Worm (Caenorhabditis elegans) whole organism, late embryonic: Measurements from ENCODE around the gene col-9.

Experiments
- C08G9.2 ChIP-seq: sonication (generic microtip); optimal IDR thresholded peaks from 2 replicates; lab custom pipeline; 2016; ENCODE audit warnings: mild to moderate bottlenecking, missing genetic modification characterization, moderate library complexity, missing compliant biosample characterization
- F13H6.1 ChIP-seq: sonication (generic microtip); optimal IDR thresholded peaks from 2 replicates; lab custom pipeline; 2016; ENCODE audit warnings: missing genetic modification characterization, missing compliant biosample characterization
- K02D7.2 ChIP-seq: sonication (generic microtip); optimal IDR thresholded peaks from 2 replicates; lab custom pipeline; 2017; ENCODE audit warnings: mild to moderate bottlenecking, missing genetic modification characterization, missing compliant biosample characterization
- K09A11.1 ChIP-seq: sonication (generic microtip); optimal IDR thresholded peaks from 2 replicates; lab custom pipeline; 2017; ENCODE audit warnings: antibody characterized with exemption, mild to moderate bottlenecking, missing genetic modification characterization, missing compliant biosample characterization; ENCODE audit not compliant: insufficient read depth
- T23F11.4 ChIP-seq: fragments of 200-800 bp; sonication (Bioruptor generic); optimal IDR thresholded peaks from 2 replicates; lab custom pipeline; 2018; ENCODE audit warnings: mild to moderate bottlenecking, missing genetic modification characterization, missing compliant biosample characterization
- ahr-1 ChIP-seq: sonication (generic microtip); optimal IDR thresholded peaks from 2 replicates; lab custom pipeline; 2016; ENCODE audit warnings: missing genetic modification characterization, missing compliant biosample characterization
- ceh-14 ChIP-seq: sonication (generic microtip); optimal IDR thresholded peaks from 2 replicates; lab custom pipeline; 2016; ENCODE audit warnings: missing genotype, missing genetic modification characterization, missing compliant biosample characterization
- ceh-2 ChIP-seq: sonication (generic microtip); optimal IDR thresholded peaks from 2 replicates; lab custom pipeline; 2016; ENCODE audit warnings: missing genotype, missing genetic modification characterization, missing compliant biosample characterization
- ceh-22 ChIP-seq: sonication (generic microtip); optimal IDR thresholded peaks from 2 replicates; lab custom pipeline; 2017; ENCODE audit warnings: missing biosample characterization, missing genetic modification characterization
- ceh-24 ChIP-seq: sonication (generic microtip); optimal IDR thresholded peaks from 2 replicates; lab custom pipeline; 2016; ENCODE audit warnings: mild to moderate bottlenecking, missing genetic modification characterization, missing compliant biosample characterization
- ceh-30 ChIP-seq: fragments of 150-350 bp; optimal IDR thresholded peaks from 2 replicates; lab custom pipeline; 2014; ENCODE audit warnings: missing biosample characterization, missing genetic modification characterization
- ceh-31 ChIP-seq: sonication (generic microtip); optimal IDR thresholded peaks from 2 replicates; lab custom pipeline; 2016; ENCODE audit warnings: missing genetic modification characterization, missing compliant biosample characterization
- ceh-34 ChIP-seq: sonication (generic microtip); optimal IDR thresholded peaks from 2 replicates; lab custom pipeline; 2016; ENCODE audit warnings: mild to moderate bottlenecking, missing genetic modification characterization, missing compliant biosample characterization
- ceh-45 ChIP-seq: fragments of 200-800 bp; sonication (Bioruptor generic); IDR thresholded peaks from 2 replicates; pipeline ENCODE4 v1.3.6; 2022; ENCODE audit warnings: missing genetic modification reagents, missing genetic modification characterization, missing compliant biosample characterization
- dmd-4 ChIP-seq: sonication (generic microtip); optimal IDR thresholded peaks from 2 replicates; lab custom pipeline; 2016; ENCODE audit warnings: borderline replicate concordance, missing genetic modification characterization, missing compliant biosample characterization
- elt-4 ChIP-seq: sonication (generic microtip); optimal IDR thresholded peaks from 2 replicates; lab custom pipeline; 2016; ENCODE audit warnings: missing genetic modification characterization, missing compliant biosample characterization
- ets-4 ChIP-seq: sonication (generic microtip); optimal IDR thresholded peaks from 2 replicates; lab custom pipeline; 2016; ENCODE audit warnings: missing genetic modification characterization, missing compliant biosample characterization
- fax-1 ChIP-seq: sonication (generic microtip); optimal IDR thresholded peaks from 2 replicates; lab custom pipeline; 2016; ENCODE audit warnings: missing genotype, missing genetic modification characterization, missing compliant biosample characterization
- gmeb-2 ChIP-seq: sonication (generic microtip); optimal IDR thresholded peaks from 2 replicates; lab custom pipeline; 2016; ENCODE audit warnings: missing genetic modification characterization, inconsistent platforms, missing compliant biosample characterization
- hlh-13 ChIP-seq: fragments of 200-800 bp; sonication (Bioruptor generic); optimal IDR thresholded peaks from 2 replicates; lab custom pipeline; 2018; ENCODE audit warnings: mild to moderate bottlenecking, missing genetic modification characterization, missing compliant biosample characterization
- hlh-15 ChIP-seq: sonication (generic microtip); optimal IDR thresholded peaks from 2 replicates; lab custom pipeline; 2016; ENCODE audit warnings: missing genetic modification characterization, missing compliant biosample characterization
- hlh-30 ChIP-seq: sonication (generic microtip); optimal IDR thresholded peaks from 2 replicates; lab custom pipeline; 2017; ENCODE audit warnings: antibody characterized with exemption, missing genetic modification characterization, missing compliant biosample characterization; ENCODE audit not compliant: insufficient read depth
- hlh-6 ChIP-seq: sonication (generic microtip); optimal IDR thresholded peaks from 2 replicates; lab custom pipeline; 2016; ENCODE audit warnings: missing genotype, missing genetic modification characterization, missing compliant biosample characterization
- hlh-8 ChIP-seq: sonication (generic microtip); optimal IDR thresholded peaks from 2 replicates; lab custom pipeline; 2016; ENCODE audit warnings: missing genotype, missing genetic modification characterization, missing compliant biosample characterization
- madf-2 ChIP-seq: sonication (generic microtip); optimal IDR thresholded peaks from 2 replicates; lab custom pipeline; 2017; ENCODE audit warnings: missing genetic modification characterization, missing compliant biosample characterization
- mec-3 ChIP-seq: sonication (generic microtip); optimal IDR thresholded peaks from 2 replicates; lab custom pipeline; 2016; ENCODE audit warnings: borderline replicate concordance, missing genetic modification characterization, missing compliant biosample characterization
- nfya-1 ChIP-seq: sonication (generic microtip); optimal IDR thresholded peaks from 2 replicates; lab custom pipeline; 2017; ENCODE audit warnings: missing genetic modification characterization, mild to moderate bottlenecking, missing compliant biosample characterization, antibody characterized with exemption, moderate library complexity
- nhr-232 ChIP-seq: sonication (generic microtip); optimal IDR thresholded peaks from 2 replicates; lab custom pipeline; 2016; ENCODE audit warnings: missing genetic modification characterization, missing compliant biosample characterization
- pax-1 ChIP-seq: fragments of 150-350 bp; optimal IDR thresholded peaks from 2 replicates; lab custom pipeline; 2014; ENCODE audit warnings: missing biosample characterization, missing genetic modification characterization
- pha-4 ChIP-seq: fragments of 150-350 bp; optimal IDR thresholded peaks from 2 replicates; lab custom pipeline; 2018; ENCODE audit warnings: missing biosample characterization, missing genetic modification reagents, missing genetic modification characterization
- pqm-1 ChIP-seq: sonication (generic microtip); optimal IDR thresholded peaks from 2 replicates; lab custom pipeline; 2016; ENCODE audit warnings: missing genetic modification characterization, missing compliant biosample characterization
- pros-1 ChIP-seq: fragments of 150-350 bp; optimal IDR thresholded peaks from 2 replicates; lab custom pipeline; 2014; ENCODE audit warnings: missing biosample characterization, missing genetic modification reagents, missing genetic modification characterization
- ref-2 ChIP-seq: sonication (generic microtip); optimal IDR thresholded peaks from 2 replicates; lab custom pipeline; 2016; ENCODE audit warnings: missing genetic modification characterization, missing compliant biosample characterization
- rnt-1 ChIP-seq: sonication (generic microtip); optimal IDR thresholded peaks from 2 replicates; lab custom pipeline; 2016; ENCODE audit warnings: missing genetic modification characterization, missing compliant biosample characterization
- sdc-2 ChIP-seq: sonication (generic microtip); optimal IDR thresholded peaks from 2 replicates; lab custom pipeline; 2016; ENCODE audit warnings: missing genotype, missing genetic modification characterization, missing compliant biosample characterization
- tbx-2 ChIP-seq: sonication (generic microtip); optimal IDR thresholded peaks from 2 replicates; lab custom pipeline; 2016; ENCODE audit warnings: missing genetic modification characterization, missing compliant biosample characterization
- tbx-7 ChIP-seq: sonication (generic microtip); optimal IDR thresholded peaks from 2 replicates; lab custom pipeline; 2016; ENCODE audit warnings: missing genotype, missing genetic modification characterization, missing compliant biosample characterization
- unc-42 ChIP-seq: sonication (generic microtip); optimal IDR thresholded peaks from 2 replicates; lab custom pipeline; 2016; ENCODE audit warnings: missing genotype, missing genetic modification characterization, missing compliant biosample characterization
- unc-55 ChIP-seq: sonication (generic microtip); optimal IDR thresholded peaks from 2 replicates; lab custom pipeline; 2017; ENCODE audit warnings: missing biosample characterization, missing genetic modification reagents, missing genetic modification characterization
- unc-86 ChIP-seq: sonication (generic microtip); optimal IDR thresholded peaks from 2 replicates; lab custom pipeline; 2016; ENCODE audit warnings: missing genetic modification characterization, missing compliant biosample characterization
- zip-5 ChIP-seq: sonication (generic microtip); optimal IDR thresholded peaks from 2 replicates; lab custom pipeline; 2016; ENCODE audit warnings: missing genetic modification characterization, missing compliant biosample characterization
- ztf-16 ChIP-seq: sonication (generic microtip); optimal IDR thresholded peaks from 2 replicates; lab custom pipeline; 2017; ENCODE audit warnings: missing genetic modification characterization, missing compliant biosample characterization

The col-9 gene

DNA sequence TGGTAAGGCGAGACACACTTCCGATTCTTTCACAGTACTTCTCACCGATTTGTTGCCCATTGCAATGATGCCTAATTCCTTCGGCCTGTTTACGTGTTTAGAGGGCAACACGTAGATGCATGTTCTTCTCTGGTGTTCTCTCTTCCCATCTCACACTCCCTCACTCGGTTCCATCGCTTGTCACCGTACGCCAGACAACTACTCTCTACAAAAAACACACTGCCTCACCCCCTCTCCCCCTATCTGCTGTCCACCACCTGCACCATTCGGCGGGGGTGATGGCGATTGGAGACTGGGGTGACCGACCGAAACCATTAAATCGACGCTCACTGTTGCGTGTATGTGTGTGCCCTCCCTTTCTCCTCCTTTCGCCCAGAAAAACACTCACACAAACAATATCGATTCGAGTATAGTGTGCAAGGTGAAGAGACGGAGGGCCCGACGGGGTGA, 5.9 kb upstream of the col-9 start (continued):
- no peak for TF ChIP-seq ets-4 (tag; lab: Kevin White, UChicago)
- no peak for TF ChIP-seq tbx-7 (tag; lab: Kevin White, UChicago)
- TF ChIP-seq zip-5 (tag; lab: Kevin White, UChicago): no peak
- TF ChIP-seq hlh-6 (tag; lab: Kevin White, UChicago): peak; percentile 70
- TF ChIP-seq pha-4: no peak
- TF ChIP-seq madf-2: peak; percentile 34
- peak; percentile 2 for TF ChIP-seq ceh-14
- TF ChIP-seq K09A11.1 (tag; lab: Kevin White, UChicago): no peak
- no peak for TF ChIP-seq gmeb-2 (tag; lab: Kevin White, UChicago)
- peak; percentile 46 for TF ChIP-seq hlh-30 (tag; lab: Kevin White, UChicago)
- no peak for TF ChIP-seq unc-86
- TF ChIP-seq ceh-45 (GFP tag; lab: Robert Waterston, UW): no peak
- TF ChIP-seq tbx-2 (tag; lab: Kevin White, UChicago): peak; percentile 86
- no peak for TF ChIP-seq unc-42 (tag; lab: Kevin White, UChicago)
- TF ChIP-seq F13H6.1: peak; percentile 23
- TF ChIP-seq hlh-8 (tag; lab: Kevin White, UChicago): peak; percentile 47
- TF ChIP-seq ceh-22 (tag; lab: Kevin White, UChicago): peak; percentile 52
- TF ChIP-seq ahr-1: no peak
- no peak for TF ChIP-seq elt-4
- peak; percentile 37 for TF ChIP-seq ceh-2 (tag; lab: Kevin White, UChicago)
- peak; percentile 54 for TF ChIP-seq T23F11.4 (GFP tag; lab: Kevin White, UChicago)
- no peak for TF ChIP-seq pax-1 (tag; lab: Kevin White, UChicago)
- no peak for TF ChIP-seq pqm-1 (tag; lab: Kevin White, UChicago)
- peak; percentile 70 for TF ChIP-seq nfya-1 (tag; lab: Kevin White, UChicago)
- no peak for TF ChIP-seq ceh-24 (tag; lab: Kevin White, UChicago)
- no peak for TF ChIP-seq hlh-13 (GFP tag; lab: Kevin White, UChicago)
- TF ChIP-seq dmd-4 (tag; lab: Kevin White, UChicago): no peak
- TF ChIP-seq rnt-1 (tag; lab: Kevin White, UChicago): peak; percentile 57
- peak; percentile 25 for TF ChIP-seq nhr-232 (tag; lab: Kevin White, UChicago)
- TF ChIP-seq mec-3: no peak

DNA sequence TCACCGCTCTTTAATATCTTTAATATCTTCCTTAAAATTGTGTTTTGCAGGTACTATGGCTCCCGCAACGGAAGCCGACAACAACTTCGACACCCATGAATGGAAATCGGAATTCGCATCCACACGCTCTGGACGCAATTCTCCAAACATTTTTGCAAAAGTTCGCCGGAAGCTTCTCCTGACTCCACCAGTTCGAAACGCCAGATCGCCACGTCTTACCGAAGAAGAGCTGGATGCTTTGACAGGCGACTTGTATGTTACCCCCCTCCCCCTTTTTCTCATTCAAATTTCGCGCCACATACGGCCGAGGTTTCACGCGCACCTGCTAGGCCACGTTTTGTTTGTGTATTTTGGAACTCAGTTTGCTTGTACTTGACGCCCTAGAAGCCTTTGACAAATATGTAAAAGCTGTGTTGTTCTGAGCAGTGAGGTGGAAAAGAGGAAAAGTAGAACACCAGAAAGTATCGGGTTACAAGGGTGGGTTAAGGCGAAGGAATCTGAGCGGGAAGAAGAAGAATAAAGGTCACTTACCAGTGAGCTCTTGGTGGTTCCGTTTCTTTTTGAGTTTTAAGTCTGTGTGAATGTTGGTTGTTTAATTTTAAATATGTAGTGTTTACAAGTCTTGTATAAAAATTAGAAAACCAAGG, 5.0 kb upstream of the col-9 start, which contains the start of gene unc-84:
TSS of gene unc-84 (plus strand) at position 51 of the 647 bp plus-strand sequence.
- TF ChIP-seq ztf-16 (tag; lab: Kevin White, UChicago): no peak
- no peak for TF ChIP-seq ceh-24 (tag; lab: Kevin White, UChicago)
- no peak for TF ChIP-seq hlh-15 (tag; lab: Kevin White, UChicago)
- TF ChIP-seq pha-4: no peak
- peak; percentile 53 for TF ChIP-seq tbx-2 (tag; lab: Kevin White, UChicago)
- TF ChIP-seq ref-2 (tag; lab: Kevin White, UChicago): peak; percentile 34
- no peak for TF ChIP-seq K02D7.2 (tag; lab: Kevin White, UChicago)
- TF ChIP-seq fax-1 (tag; lab: Kevin White, UChicago): no peak
- no peak for TF ChIP-seq hlh-6 (tag; lab: Kevin White, UChicago)
- TF ChIP-seq C08G9.2 (tag; lab: Kevin White, UChicago): peak; percentile 72
- TF ChIP-seq unc-55: no peak
- TF ChIP-seq sdc-2 (tag; lab: Kevin White, UChicago): peak; percentile 52
- TF ChIP-seq ceh-2 (tag; lab: Kevin White, UChicago): peak; percentile 28
- TF ChIP-seq unc-86: no peak
- TF ChIP-seq pros-1 (tag; lab: Kevin White, UChicago): peak; percentile 7
- TF ChIP-seq ceh-31 (tag; lab: Kevin White, UChicago): peak; percentile 64
- TF ChIP-seq K09A11.1 (tag; lab: Kevin White, UChicago): no peak
- TF ChIP-seq ets-4 (tag; lab: Kevin White, UChicago): peak; percentile 32
- peak; percentile 97 for TF ChIP-seq ceh-34 (tag; lab: Kevin White, UChicago)
- TF ChIP-seq ceh-30 (tag; lab: Kevin White, UChicago): no peak
